Worm (Caenorhabditis elegans) whole organism, L4/young adult: Measurements from ENCODE around the gene rsp-5.

Experiments used
- W03F9.2 ChIP-seq: fragments of 150-350 bp; optimal IDR thresholded peaks from 2 replicates; lab custom pipeline; 2014; ENCODE audit warnings: missing biosample characterization, missing genetic modification characterization
- dao-5 ChIP-seq: sonication (generic microtip); optimal IDR thresholded peaks from 2 replicates; lab custom pipeline; 2016; ENCODE audit warnings: missing genotype, missing genetic modification characterization, moderate library complexity, missing compliant biosample characterization
- him-1 ChIP-seq: sonication (generic microtip); optimal IDR thresholded peaks from 2 replicates; lab custom pipeline; 2016; ENCODE audit warnings: missing genotype, missing genetic modification reagents, missing genetic modification characterization, missing compliant biosample characterization

Gene rsp-5

ce11 chrII:6482762-6483161 is 7.2 kb upstream of the rsp-5 start:
- no peak for TF ChIP-seq W03F9.2
- TF ChIP-seq him-1 (tag; lab: Kevin White, UChicago) = no peak
- no peak for TF ChIP-seq dao-5

ce11 chrII:6484876-6485526 is 5.0 kb upstream of the rsp-5 start, which contains the start of the genes lido-16 and plpp-1.2:
Gene lido-16, minus strand, starts transcription at chrII:6484976.
Gene plpp-1.2, plus strand, starts transcription at chrII:6485476.
- no peak for TF ChIP-seq him-1 (tag; lab: Kevin White, UChicago)
- TF ChIP-seq dao-5 = no peak
- TF ChIP-seq W03F9.2 = no peak

- no peak for TF ChIP-seq him-1 (tag; lab: Kevin White, UChicago)
- TF ChIP-seq dao-5 = no peak
- TF ChIP-seq W03F9.2 = no peak
Measured at ce11 chrII:6486344-6486743, 3.6 kb upstream of the rsp-5 start.

ce11 chrII:6491187-6491586 is 1.2 kb downstream of the rsp-5 start:
- TF ChIP-seq dao-5 (no peak), W03F9.2 (no peak), him-1 (tag; lab: Kevin White, UChicago) (no peak)

- TF ChIP-seq him-1 (tag; lab: Kevin White, UChicago) (peak; percentile 63), dao-5 (no peak)
Measured at ce11 chrII:6491817-6492452, 2.0 kb downstream of the rsp-5 start, which contains the start of the genes T28D9.11 and T28D9.1. Gene T28D9.11, minus strand, starts transcription at chrII:6491993. Gene T28D9.1, plus strand, starts transcription at chrII:6492402.

ce11 chrII:6493139-6493538 is 3.2 kb downstream of the rsp-5 start:
- TF ChIP-seq dao-5 (no peak), W03F9.2 (no peak), him-1 (tag; lab: Kevin White, UChicago) (no peak)

ce11 chrII:6493709-6494326 is 3.9 kb downstream of the rsp-5 start:
- no peak for TF ChIP-seq W03F9.2
- TF ChIP-seq dao-5 = no peak

- TF ChIP-seq him-1 (tag; lab: Kevin White, UChicago) (no peak), W03F9.2 (no peak), dao-5 (no peak)
Measured at ce11 chrII:6496496-6496895, 6.5 kb downstream of the rsp-5 start.

- no peak for TF ChIP-seq him-1 (tag; lab: Kevin White, UChicago)
- no peak for TF ChIP-seq dao-5
- no peak for TF ChIP-seq W03F9.2
Measured at ce11 chrII:6497137-6497536, 7.2 kb downstream of the rsp-5 start.

- TF ChIP-seq W03F9.2 (no peak), him-1 (tag; lab: Kevin White, UChicago) (no peak), dao-5 (no peak)
Measured at ce11 chrII:6498609-6499008, 8.6 kb downstream of the rsp-5 start.

ce11 chrII:6499067-6499466 is 9.1 kb downstream of the rsp-5 start, which contains the start of gene twk-49:
Gene twk-49, minus strand, starts transcription at chrII:6499167.
- TF ChIP-seq dao-5 = no peak

- no peak for TF ChIP-seq W03F9.2
- TF ChIP-seq him-1 (tag; lab: Kevin White, UChicago) = no peak
- no peak for TF ChIP-seq dao-5
Measured at ce11 chrII:6500161-6500560, 10.2 kb downstream of the rsp-5 start, which contains the start of gene R05G9.5. Gene R05G9.5, minus strand, starts transcription at chrII:6500261.

- TF ChIP-seq W03F9.2 (no peak), him-1 (tag; lab: Kevin White, UChicago) (no peak), dao-5 (no peak)
Measured at ce11 chrII:6501420-6501819, 11.5 kb downstream of the rsp-5 start, which contains the start of gene R05G9.3. Gene R05G9.3, minus strand, starts transcription at chrII:6501520.

ce11 chrII:6502826-6503225 is 12.9 kb downstream of the rsp-5 start, which contains the start of gene R05G9.1:
Gene R05G9.1, plus strand, starts transcription at chrII:6503168.
- no peak for TF ChIP-seq W03F9.2
- TF ChIP-seq him-1 (tag; lab: Kevin White, UChicago) = no peak
- TF ChIP-seq dao-5 = no peak

- no peak for TF ChIP-seq W03F9.2
- no peak for TF ChIP-seq him-1 (tag; lab: Kevin White, UChicago)
- TF ChIP-seq dao-5 = no peak
Measured at ce11 chrII:6513357-6513756, 23.4 kb downstream of the rsp-5 start.
